Fruit fly (Drosophila melanogaster) S2 (cell line): Measurements from ENCODE around the gene CG7332.

Experiments
- CG8478 ChIP-seq: fragments of >200 bp; optimal IDR thresholded peaks from 2 replicates; lab custom pipeline; 2018
- CTCF ChIP-seq, 2 experiments: fragments of >200 bp; optimal IDR thresholded peaks; 2 replicates each; lab custom pipeline; 2018

DNA sequence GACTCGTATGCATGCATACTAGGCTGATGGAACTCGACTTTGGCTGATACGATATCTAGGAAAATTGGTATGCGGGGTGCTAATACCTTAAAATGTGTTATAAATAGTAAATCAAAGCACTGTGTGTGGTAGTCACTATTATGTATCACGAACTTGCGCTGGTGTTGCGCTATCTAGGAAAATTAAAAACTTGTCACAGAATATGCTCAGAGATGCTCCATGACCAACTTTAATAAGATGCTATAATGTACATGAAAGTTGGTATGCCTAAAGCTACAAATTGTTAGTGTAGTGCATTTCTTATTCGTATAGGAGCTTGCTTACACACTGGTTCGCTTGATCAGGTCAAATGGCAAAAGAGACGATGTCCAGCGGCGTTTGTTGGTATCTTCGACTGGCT is 26.5 kb downstream of the CG7332 start:
- TF ChIP-seq CG8478 (lab: Kevin White, UChicago) (no peak), CTCF (optimal IDR thresholded peaks at IDR 0.05; lab: Kevin White, UChicago) (no peak)
